Fruit fly (Drosophila melanogaster): Measurements from ENCODE around the gene CG7556.
A peak's percentile ranks its signal among the peaks of the same experiment; 100 is the strongest.

Gene CG7556

dm6 chrX:19174092-19174491 is 5.5 kb downstream of the CG7556 start:
- TF ChIP-seq CG8301 (tag; optimal IDR thresholded peaks at IDR 0.05) (no peak), Snoo (tag; optimal IDR thresholded peaks at IDR 0.05) (no peak), CG14655 (GFP tag; optimal IDR thresholded peaks at IDR 0.05) (no peak), fd96Ca (GFP tag; IDR thresholded peaks at IDR 0.05) (no peak)

dm6 chrX:19172955-19173354 is 6.7 kb downstream of the CG7556 start:
- TF ChIP-seq fd96Ca (GFP tag; IDR thresholded peaks at IDR 0.05) (peak; percentile 77), CG15710 (tag; optimal IDR thresholded peaks at IDR 0.05) (peak; percentile 50), CG34367 (tag; optimal IDR thresholded peaks at IDR 0.05) (peak; percentile 61), CG8301 (tag; optimal IDR thresholded peaks at IDR 0.05) (peak; percentile 38), CG32121 (GFP tag; IDR thresholded peaks at IDR 0.05) (peak; percentile 23; the same call in 1 of the 2 replicates), CG10348 (GFP tag; IDR thresholded peaks at IDR 0.05) (no peak), Pif1B (GFP tag; optimal IDR thresholded peaks at IDR 0.05) (peak; percentile 37), CG12605 (GFP tag; IDR thresholded peaks at IDR 0.05) (peak; percentile 33; the same call in 1 of the 2 replicates), Snoo (tag; optimal IDR thresholded peaks at IDR 0.05) (no peak), CG17806 (tag; optimal IDR thresholded peaks at IDR 0.05) (peak; percentile 71), D1 (tag; optimal IDR thresholded peaks at IDR 0.05) (no peak), EcR (GFP tag; optimal IDR thresholded peaks at IDR 0.05) (no peak), CG4496 (GFP tag; IDR thresholded peaks at IDR 0.05) (peak; percentile 66), gl (tag; optimal IDR thresholded peaks at IDR 0.05) (peak; percentile 36), CG13204 (GFP tag; optimal IDR thresholded peaks at IDR 0.05) (no peak), CG9948 (tag; optimal IDR thresholded peaks at IDR 0.05) (peak; percentile 58), Ets98B (GFP tag; IDR thresholded peaks at IDR 0.05) (peak; percentile 41), CG8159 (tag; optimal IDR thresholded peaks at IDR 0.05) (peak; percentile 67), rn (GFP tag; IDR thresholded peaks at IDR 0.05) (peak; percentile 36; the same call in 1 of the 2 replicates), Pif1A (GFP tag; optimal IDR thresholded peaks at IDR 0.05) (peak; percentile 51), CG14655 (GFP tag; optimal IDR thresholded peaks at IDR 0.05) (peak; percentile 70)

dm6 chrX:19171926-19172325 is 7.7 kb downstream of the CG7556 start:
- TF ChIP-seq EcR (GFP tag; optimal IDR thresholded peaks at IDR 0.05) = peak; percentile 5
- no peak for TF ChIP-seq CG13204 (GFP tag; optimal IDR thresholded peaks at IDR 0.05)

dm6 chrX:19170791-19171190 is 8.8 kb downstream of the CG7556 start, which contains the start of gene Inx5:
Gene Inx5 (minus strand): TSS chrX:19170883.
- TF ChIP-seq CG8301 (tag; optimal IDR thresholded peaks at IDR 0.05) (no peak), CG14655 (GFP tag; optimal IDR thresholded peaks at IDR 0.05) (no peak), Snoo (tag; optimal IDR thresholded peaks at IDR 0.05) (no peak), Pif1B (GFP tag; optimal IDR thresholded peaks at IDR 0.05) (no peak), CG15710 (tag; optimal IDR thresholded peaks at IDR 0.05) (no peak), CG8159 (tag; optimal IDR thresholded peaks at IDR 0.05) (no peak), CG17806 (tag; optimal IDR thresholded peaks at IDR 0.05) (no peak), gl (tag; optimal IDR thresholded peaks at IDR 0.05) (no peak), Ets98B (GFP tag; IDR thresholded peaks at IDR 0.05) (no peak), fd96Ca (GFP tag; IDR thresholded peaks at IDR 0.05) (no peak), rn (GFP tag; IDR thresholded peaks at IDR 0.05) (no peak), CG12605 (GFP tag; IDR thresholded peaks at IDR 0.05) (no peak), CG10348 (GFP tag; IDR thresholded peaks at IDR 0.05) (no peak), CG4496 (GFP tag; IDR thresholded peaks at IDR 0.05) (no peak), CG32121 (GFP tag; IDR thresholded peaks at IDR 0.05) (no peak)

dm6 chrX:19167586-19168403 is 11.8 kb downstream of the CG7556 start:
- TF ChIP-seq CG4496 (GFP tag; IDR thresholded peaks at IDR 0.05) (no peak), EcR (GFP tag; optimal IDR thresholded peaks at IDR 0.05) (peak; percentile 46), fd96Ca (GFP tag; IDR thresholded peaks at IDR 0.05) (0 out of 3 replicates have a peak, but pooled peaks have one; percentile 6), CG13204 (GFP tag; optimal IDR thresholded peaks at IDR 0.05) (peak; percentile 35)

dm6 chrX:19167032-19167568 is 12.5 kb downstream of the CG7556 start, which contains the start of gene RhoGAP18B:
Gene RhoGAP18B (minus strand): TSS chrX:19167082.
- no peak for TF ChIP-seq D1 (tag; optimal IDR thresholded peaks at IDR 0.05)
- no peak for TF ChIP-seq CG10348 (GFP tag; IDR thresholded peaks at IDR 0.05)
- no peak for TF ChIP-seq CG8301 (tag; optimal IDR thresholded peaks at IDR 0.05)
- TF ChIP-seq rn (GFP tag; IDR thresholded peaks at IDR 0.05) = no peak
- no peak for TF ChIP-seq CG12605 (GFP tag; IDR thresholded peaks at IDR 0.05)
- no peak for TF ChIP-seq EcR (GFP tag; optimal IDR thresholded peaks at IDR 0.05)
- TF ChIP-seq gl (tag; optimal IDR thresholded peaks at IDR 0.05) = no peak
- no peak for TF ChIP-seq CG17806 (tag; optimal IDR thresholded peaks at IDR 0.05)
- no peak for TF ChIP-seq CG9948 (tag; optimal IDR thresholded peaks at IDR 0.05)
- TF ChIP-seq CG14655 (GFP tag; optimal IDR thresholded peaks at IDR 0.05) = no peak
- TF ChIP-seq Pif1A (GFP tag; optimal IDR thresholded peaks at IDR 0.05) = no peak
- TF ChIP-seq CG4496 (GFP tag; IDR thresholded peaks at IDR 0.05) = no peak
- no peak for TF ChIP-seq CG34367 (tag; optimal IDR thresholded peaks at IDR 0.05)
- TF ChIP-seq fd96Ca (GFP tag; IDR thresholded peaks at IDR 0.05) = no peak
- TF ChIP-seq CG32121 (GFP tag; IDR thresholded peaks at IDR 0.05) = no peak
- TF ChIP-seq Snoo (tag; optimal IDR thresholded peaks at IDR 0.05) = no peak
- no peak for TF ChIP-seq CG15710 (tag; optimal IDR thresholded peaks at IDR 0.05)
- no peak for TF ChIP-seq CG8159 (tag; optimal IDR thresholded peaks at IDR 0.05)
